Worm (Caenorhabditis elegans) whole organism, mixed stage, embryonic: ENCODE results near the gene F48E3.2.

ENCODE experiments used
- blmp-1 ChIP-seq: fragments of 150-350 bp; optimal IDR thresholded peaks from 2 replicates; lab custom pipeline; 2014; ENCODE audit warnings: missing biosample characterization, missing genetic modification characterization
- nhr-76 ChIP-seq: sonication (generic microtip); optimal IDR thresholded peaks from 2 replicates; lab custom pipeline; 2017; ENCODE audit warnings: missing biosample characterization, missing genetic modification characterization
- snpc-4 ChIP-seq: fragments of 150-350 bp; optimal IDR thresholded peaks from 2 replicates; lab custom pipeline; 2014; ENCODE audit warnings: missing biosample characterization, missing genetic modification characterization
- sptf-1 ChIP-seq: sonication (generic microtip); optimal IDR thresholded peaks from 2 replicates; lab custom pipeline; 2017; ENCODE audit warnings: mild to moderate bottlenecking, missing genetic modification characterization, moderate library complexity, missing compliant biosample characterization
- unc-39 ChIP-seq: fragments of 150-350 bp; optimal IDR thresholded peaks from 2 replicates; lab custom pipeline; 2014; ENCODE audit warnings: missing biosample characterization, missing genetic modification characterization
- unc-62 ChIP-seq: fragments of 150-350 bp; optimal IDR thresholded peaks from 2 replicates; lab custom pipeline; 2014; ENCODE audit warnings: missing biosample characterization, missing genetic modification reagents, missing genetic modification characterization

ce11 chrX:7455960-7456359 lies 37.0 kb downstream of the F48E3.2 start:
- TF ChIP-seq unc-62: no peak
- no peak for TF ChIP-seq nhr-76 (tag; lab: Kevin White, UChicago)
- TF ChIP-seq sptf-1 (tag; lab: Kevin White, UChicago): no peak
- TF ChIP-seq snpc-4 (tag; lab: Kevin White, UChicago): no peak
- TF ChIP-seq unc-39 (tag; lab: Kevin White, UChicago): peak; percentile 53
- no peak for TF ChIP-seq blmp-1 (tag; lab: Kevin White, UChicago)
